Fruit fly (Drosophila melanogaster) whole organism: ENCODE results near the gene Btk.

Source experiments
- pan ChIP-seq: fragments of >200 bp; optimal IDR thresholded peaks from 2 replicates; lab custom pipeline; 2017
- psq ChIP-seq: fragments of >200 bp; optimal IDR thresholded peaks from 2 replicates; lab custom pipeline; 2017
- usp ChIP-seq: fragments of >200 bp; optimal IDR thresholded peaks from 2 replicates; lab custom pipeline; 2017; ENCODE audit warnings: missing biosample characterization, missing genetic modification characterization, mixed read lengths

DNA sequence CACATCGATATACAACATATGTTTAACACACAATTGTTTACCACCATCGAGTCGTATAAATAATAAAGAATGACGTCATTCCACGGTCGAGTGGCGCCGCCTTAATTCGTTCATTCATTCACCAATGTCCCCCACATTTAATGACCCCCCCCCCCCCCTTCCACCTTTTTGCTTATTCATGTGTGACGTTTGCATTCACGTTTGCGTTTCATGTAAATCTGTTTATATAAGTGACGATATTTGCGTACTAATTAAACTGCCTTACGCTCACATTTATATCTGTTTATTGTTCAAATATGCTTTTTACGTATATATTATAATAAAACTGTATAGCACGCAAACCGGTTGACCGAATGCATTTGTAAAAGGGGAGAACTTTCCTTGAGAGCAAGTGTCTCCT, 67.3 kb downstream of the Btk start:
- TF ChIP-seq psq (lab: Kevin White, UChicago), result no peak
- no peak for TF ChIP-seq pan (lab: Kevin White, UChicago)
- no peak for TF ChIP-seq usp (GFP tag; lab: Kevin White, UChicago)
